Fruit fly (Drosophila melanogaster): ENCODE measurements around the gene CG31142.

DNA sequence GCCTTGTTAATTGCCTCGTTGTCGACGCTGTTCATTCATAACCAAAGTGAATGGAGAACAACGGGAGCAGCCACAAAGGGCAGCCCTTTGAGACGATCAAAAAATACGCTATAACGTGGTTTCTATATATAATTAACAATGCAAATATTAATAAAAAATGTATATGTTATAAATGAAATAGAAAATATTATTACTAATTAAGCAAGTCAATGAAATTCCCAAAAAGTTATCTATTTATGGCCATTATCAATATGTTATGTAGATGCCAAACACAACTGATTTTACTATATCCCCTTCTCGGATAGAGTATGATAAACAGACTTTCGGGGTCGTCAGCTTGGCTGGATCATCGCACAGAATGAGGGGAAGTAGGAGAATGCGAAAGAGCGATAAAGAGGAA lies 40.4 kb downstream of the CG31142 start:
- TF ChIP-seq CG8159 (tag; optimal IDR thresholded peaks at IDR 0.05) (no peak), Snoo (tag; optimal IDR thresholded peaks at IDR 0.05) (no peak), CG4496 (GFP tag; IDR thresholded peaks at IDR 0.05) (no peak), rn (GFP tag; IDR thresholded peaks at IDR 0.05) (no peak), CG34367 (tag; optimal IDR thresholded peaks at IDR 0.05) (no peak)

All from whole organism, pupa.